Fruit fly (Drosophila melanogaster) whole organism, embryonic: ENCODE measurements around the gene thoc7.
A peak's percentile ranks its signal among the peaks of the same experiment; 100 is the strongest.

ENCODE experiments used
- BEAF-32 ChIP-seq: fragments of 200-800 bp; sonication (Bioruptor generic); optimal IDR thresholded peaks from 3 replicates; lab custom pipeline; 2017; ENCODE audit warnings: missing biosample characterization, missing genetic modification characterization, mild to moderate bottlenecking, moderate library complexity, missing genetic modification reagents
- CG10267 ChIP-seq: fragments of 200-800 bp; sonication (Bioruptor generic); optimal IDR thresholded peaks from 2 replicates; lab custom pipeline; 2018; ENCODE audit warnings: missing biosample characterization, mild to moderate bottlenecking, missing genetic modification characterization, moderate library complexity
- CG10543 ChIP-seq: fragments of 200-800 bp; sonication (Bioruptor generic); optimal IDR thresholded peaks from 3 replicates; lab custom pipeline; 2017; ENCODE audit warnings: missing biosample characterization, mild to moderate bottlenecking, missing genetic modification characterization, moderate library complexity
- CG12659 ChIP-seq: fragments of 200-800 bp; sonication (Bioruptor generic); optimal IDR thresholded peaks from 3 replicates; lab custom pipeline; 2017; ENCODE audit warnings: mild to moderate bottlenecking, missing biosample characterization, missing genetic modification reagents, missing genetic modification characterization
- CG13287 ChIP-seq: fragments of 200-800 bp; sonication (Bioruptor generic); IDR thresholded peaks from 2 replicates; pipeline ENCODE4 v1.3.6; 2022; ENCODE audit warnings: missing biosample characterization, missing genetic modification characterization; ENCODE audit not compliant: partially characterized antibody
- CG13296 ChIP-seq: fragments of 200-800 bp; sonication (Bioruptor generic); optimal IDR thresholded peaks from 3 replicates; lab custom pipeline; 2018; ENCODE audit warnings: missing biosample characterization, mild to moderate bottlenecking, missing genetic modification characterization
- CG14710 ChIP-seq: fragments of 200-800 bp; sonication (Bioruptor generic); optimal IDR thresholded peaks from 3 replicates; lab custom pipeline; 2019; ENCODE audit warnings: missing biosample characterization, mild to moderate bottlenecking, missing genetic modification characterization, moderate library complexity
- CG14860 ChIP-seq: fragments of 200-800 bp; sonication (Bioruptor generic); IDR thresholded peaks from 3 replicates; pipeline ENCODE4 v1.3.6; 2022; ENCODE audit warnings: missing biosample characterization, missing genetic modification characterization; ENCODE audit not compliant: partially characterized antibody
- CG15514 ChIP-seq: fragments of 200-800 bp; sonication (Bioruptor generic); optimal IDR thresholded peaks from 3 replicates; lab custom pipeline; 2017; ENCODE audit warnings: missing biosample characterization, missing genetic modification characterization, mild to moderate bottlenecking, moderate library complexity, missing genetic modification reagents
- CG17385 ChIP-seq: fragments of 200-800 bp; sonication (Bioruptor generic); optimal IDR thresholded peaks from 3 replicates; lab custom pipeline; 2018; ENCODE audit warnings: missing biosample characterization, mild to moderate bottlenecking, missing genetic modification characterization
- CG17568 ChIP-seq: fragments of 200-800 bp; sonication (Bioruptor generic); optimal IDR thresholded peaks from 2 replicates; lab custom pipeline; 2018; ENCODE audit warnings: missing biosample characterization, mild to moderate bottlenecking, missing genetic modification characterization, moderate library complexity
- CG17829 ChIP-seq: fragments of 200-800 bp; optimal IDR thresholded peaks from 2 replicates; lab custom pipeline; 2019; ENCODE audit warnings: missing biosample characterization, mild to moderate bottlenecking, missing genetic modification characterization, moderate library complexity
- CG18476 ChIP-seq: fragments of 200-800 bp; sonication (Bioruptor generic); optimal IDR thresholded peaks from 2 replicates; lab custom pipeline; 2016; ENCODE audit warnings: missing biosample characterization, mild to moderate bottlenecking, missing genetic modification characterization
- CG2678 ChIP-seq: fragments of 200-800 bp; sonication (Bioruptor generic); optimal IDR thresholded peaks from 3 replicates; lab custom pipeline; 2019; ENCODE audit warnings: missing biosample characterization, mild to moderate bottlenecking, missing genetic modification characterization, moderate library complexity
- CG34422 ChIP-seq: fragments of 200-800 bp; sonication (Bioruptor generic); IDR thresholded peaks from 3 replicates; pipeline ENCODE4 v1.3.6; 2022; ENCODE audit warnings: missing biosample characterization, missing genetic modification characterization
- CG5245 ChIP-seq: fragments of 200-800 bp; sonication (Bioruptor generic); optimal IDR thresholded peaks from 3 replicates; lab custom pipeline; 2016; ENCODE audit warnings: missing biosample characterization, missing genetic modification characterization
- CG6175 ChIP-seq: fragments of 200-800 bp; sonication (Bioruptor generic); IDR thresholded peaks from 3 replicates; pipeline ENCODE4 v1.3.6; 2022; ENCODE audit warnings: missing biosample characterization, missing genetic modification characterization
- CG6791 ChIP-seq: fragments of 200-800 bp; sonication (Bioruptor generic); IDR thresholded peaks from 3 replicates; pipeline ENCODE4 v1.3.6; 2022; ENCODE audit warnings: missing biosample characterization, missing genetic modification characterization; ENCODE audit not compliant: partially characterized antibody
- CG9437 ChIP-seq: fragments of 200-800 bp; sonication (Bioruptor generic); optimal IDR thresholded peaks from 2 replicates; lab custom pipeline; 2018; ENCODE audit warnings: missing biosample characterization, mild to moderate bottlenecking, missing genetic modification characterization
- CG9797 ChIP-seq: fragments of 200-800 bp; sonication (Bioruptor generic); optimal IDR thresholded peaks from 3 replicates; lab custom pipeline; 2018; ENCODE audit warnings: missing biosample characterization, mild to moderate bottlenecking, missing genetic modification characterization
- CTCF ChIP-seq: fragments of 200-800 bp; sonication (Bioruptor generic); optimal IDR thresholded peaks from 2 replicates; lab custom pipeline; 2017; ENCODE audit warnings: missing biosample characterization, mild to moderate bottlenecking, missing genetic modification characterization, moderate library complexity
- Deaf1 ChIP-seq: fragments of 200-800 bp; optimal IDR thresholded peaks from 3 replicates; lab custom pipeline; 2019; ENCODE audit warnings: missing biosample characterization, mild to moderate bottlenecking, missing genetic modification characterization, moderate library complexity
- Dll ChIP-seq: fragments of 200-800 bp; sonication (Bioruptor generic); IDR thresholded peaks from 4 replicates; pipeline ENCODE4 v1.3.6; 2022; ENCODE audit warnings: missing biosample characterization, missing genetic modification characterization; ENCODE audit not compliant: partially characterized antibody
- Dp ChIP-seq: fragments of 200-800 bp; sonication (Bioruptor generic); optimal IDR thresholded peaks from 2 replicates; lab custom pipeline; 2018; ENCODE audit warnings: missing biosample characterization, mild to moderate bottlenecking, missing genetic modification characterization, moderate library complexity
- E2f2 ChIP-seq: fragments of 200-800 bp; sonication (Bioruptor generic); IDR thresholded peaks from 2 replicates; pipeline ENCODE4 v1.3.6; 2022; ENCODE audit warnings: missing biosample characterization, missing genetic modification characterization
- ERR ChIP-seq: fragments of 200-800 bp; sonication (Bioruptor generic); optimal IDR thresholded peaks from 2 replicates; lab custom pipeline; 2016; ENCODE audit warnings: missing biosample characterization, missing genetic modification characterization
- Eip74EF ChIP-seq, 2 experiments: fragments of 200-800 bp in 1 of 2; fragments of >200 bp in 1 of 2; sonication (Bioruptor generic) in 1 of 2; optimal IDR thresholded peaks; 2 replicates each; lab custom pipeline; 2017 to 2019; ENCODE audit warnings: missing biosample characterization in 2 of 2, missing genetic modification characterization in 2 of 2, mild to moderate bottlenecking in 1 of 2, moderate library complexity in 1 of 2
- GATAe ChIP-seq: fragments of 200-800 bp; sonication (Bioruptor generic); conservative IDR thresholded peaks from 2 replicates; pipeline ENCODE4 v1.3.6; 2022; ENCODE audit warnings: missing biosample characterization, missing genetic modification characterization
- Hsf ChIP-seq: fragments of 200-800 bp; sonication (Bioruptor generic); optimal IDR thresholded peaks from 3 replicates; lab custom pipeline; 2016; ENCODE audit warnings: missing biosample characterization, missing genetic modification characterization
- MBD-R2 ChIP-seq: fragments of 200-800 bp; sonication (Bioruptor generic); IDR thresholded peaks from 2 replicates; pipeline ENCODE4 v1.3.6; 2022; ENCODE audit warnings: missing biosample characterization, missing genetic modification characterization
- Med ChIP-seq: fragments of 200-800 bp; sonication (Bioruptor generic); peaks from one replicate; lab custom pipeline; 2016; ENCODE audit warnings: missing biosample characterization, missing genetic modification characterization, mild to moderate bottlenecking, inconsistent platforms, moderate library complexity
- Oli ChIP-seq: fragments of 200-800 bp; sonication (Bioruptor generic); optimal IDR thresholded peaks from 2 replicates; lab custom pipeline; 2018; ENCODE audit warnings: missing biosample characterization, mild to moderate bottlenecking, missing genetic modification characterization, moderate library complexity
- Opbp ChIP-seq: fragments of 200-800 bp; sonication (Bioruptor generic); IDR thresholded peaks from 3 replicates; pipeline ENCODE4 v1.3.6; 2022; ENCODE audit warnings: missing biosample characterization, missing genetic modification characterization; ENCODE audit not compliant: partially characterized antibody
- Poxn ChIP-seq: fragments of 200-800 bp; sonication (Bioruptor generic); IDR thresholded peaks from 2 replicates; pipeline ENCODE4 v1.3.6; 2022; ENCODE audit warnings: missing biosample characterization, missing genetic modification characterization
- Stat92E ChIP-seq, 3 experiments: fragments of >200 bp in 2 of 3; fragments of 200-800 bp in 1 of 3; sonication (Bioruptor generic) in 1 of 3; optimal IDR thresholded peaks; 2 replicates each; lab custom pipeline; 2017 to 2019; ENCODE audit warnings: missing biosample characterization in 3 of 3, missing genetic modification characterization in 3 of 3, mild to moderate bottlenecking in 1 of 3, moderate library complexity in 1 of 3
- YL-1 ChIP-seq: fragments of 200-800 bp; sonication (Bioruptor generic); optimal IDR thresholded peaks from 3 replicates; lab custom pipeline; 2017; ENCODE audit warnings: missing biosample characterization, mild to moderate bottlenecking, missing genetic modification characterization
- ase ChIP-seq: fragments of 200-800 bp; sonication (Bioruptor generic); IDR thresholded peaks from 3 replicates; pipeline ENCODE4 v1.3.6; 2022; ENCODE audit warnings: missing biosample characterization, missing genetic modification characterization
- crol ChIP-seq: fragments of 200-800 bp; sonication (Bioruptor generic); IDR thresholded peaks from 2 replicates; pipeline ENCODE4 v1.3.6; 2022; ENCODE audit warnings: missing biosample characterization, missing genetic modification characterization
- disco-r ChIP-seq: fragments of 200-800 bp; sonication (Bioruptor generic); optimal IDR thresholded peaks from 2 replicates; lab custom pipeline; 2016; ENCODE audit warnings: missing biosample characterization, missing genetic modification characterization
- ems ChIP-seq: fragments of 200-800 bp; sonication (Bioruptor generic); optimal IDR thresholded peaks from 3 replicates; lab custom pipeline; 2016; ENCODE audit warnings: missing biosample characterization, missing genetic modification characterization
- gfzf ChIP-seq: fragments of 200-800 bp; sonication (Bioruptor generic); optimal IDR thresholded peaks from 2 replicates; lab custom pipeline; 2016; ENCODE audit warnings: missing biosample characterization, mild to moderate bottlenecking, missing genetic modification characterization, moderate library complexity
- nom ChIP-seq: fragments of 200-800 bp; sonication (Bioruptor generic); optimal IDR thresholded peaks from 2 replicates; lab custom pipeline; 2017; ENCODE audit warnings: missing biosample characterization, missing genetic modification characterization, mild to moderate bottlenecking, moderate library complexity, missing genetic modification reagents
- pb ChIP-seq: fragments of 200-800 bp; sonication (Bioruptor generic); optimal IDR thresholded peaks from 3 replicates; lab custom pipeline; 2016; ENCODE audit warnings: missing biosample characterization, missing genetic modification characterization
- prd ChIP-seq, 3 experiments: fragments of >200 bp in 2 of 3; fragments of 200-800 bp in 1 of 3; sonication (Bioruptor generic) in 1 of 3; optimal IDR thresholded peaks in 2 of 3; IDR thresholded peaks in 1 of 3; 2 replicates in 2 of 3; 3 replicates in 1 of 3; pipeline versions ENCODE4 v1.3.6 to Lab custom; 2017 to 2022; ENCODE audit warnings: missing biosample characterization in 1 of 3, missing genetic modification characterization in 1 of 3
- pzg ChIP-seq: fragments of 200-800 bp; sonication (Bioruptor generic); optimal IDR thresholded peaks from 3 replicates; lab custom pipeline; 2018; ENCODE audit warnings: missing biosample characterization, mild to moderate bottlenecking, missing genetic modification characterization, moderate library complexity
- sima ChIP-seq: fragments of 200-800 bp; sonication (Bioruptor generic); optimal IDR thresholded peaks from 2 replicates; lab custom pipeline; 2016; ENCODE audit warnings: missing biosample characterization, missing genetic modification characterization
- slou ChIP-seq: fragments of 200-800 bp; sonication (Bioruptor generic); optimal IDR thresholded peaks from 3 replicates; lab custom pipeline; 2016; ENCODE audit warnings: missing biosample characterization, missing genetic modification characterization
- stc ChIP-seq: fragments of 200-800 bp; sonication (Bioruptor generic); IDR thresholded peaks from 2 replicates; pipeline ENCODE4 v1.3.6; 2022; ENCODE audit warnings: missing biosample characterization, missing genetic modification characterization

Gene thoc7

DNA sequence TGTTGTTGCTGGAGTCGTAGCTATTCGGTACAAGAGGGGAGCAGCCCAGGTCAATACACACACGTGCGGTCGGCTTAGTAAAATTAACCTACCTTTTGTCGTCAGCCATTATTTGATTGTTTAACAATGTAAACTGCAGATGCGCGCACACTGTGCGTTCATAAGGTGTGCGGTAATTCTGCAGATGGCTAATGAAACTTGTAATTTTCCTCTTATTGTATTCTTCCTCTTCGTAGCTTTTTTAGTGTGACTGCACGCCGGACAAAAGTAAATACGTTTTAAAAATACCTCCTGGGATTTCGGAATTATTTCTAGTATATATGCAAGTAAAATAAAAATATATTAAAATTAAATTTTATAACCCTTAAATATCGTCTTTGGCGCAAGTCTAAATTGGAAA lies 1.3 kb downstream of the thoc7 start, which contains the start of gene Prp4k (continued):
- TF ChIP-seq prd (optimal IDR thresholded peaks at IDR 0.05; lab: Kevin White, UChicago), result no peak
- no peak for TF ChIP-seq prd (GFP tag; IDR thresholded peaks at IDR 0.05; lab: Robert Waterston, UW)
- TF ChIP-seq disco-r (GFP tag; lab: Kevin White, UChicago), result no peak
- no peak for TF ChIP-seq ERR (GFP tag; lab: Kevin White, UChicago)
- no peak for TF ChIP-seq slou (GFP tag; lab: Kevin White, UChicago)
- peak; percentile 27; the same call in 1 of the 3 replicates for TF ChIP-seq CG34422 (GFP tag; lab: Robert Waterston, UW)
- no peak for TF ChIP-seq CG6791 (GFP tag; lab: Robert Waterston, UW)
- TF ChIP-seq crol (GFP tag; lab: Robert Waterston, UW), result peak; percentile 42; the same call in 1 of the 2 replicates
- TF ChIP-seq Dll (GFP tag; lab: Robert Waterston, UW), result 0 out of 4 replicates have a peak, but pooled peaks have one; percentile 33
- no peak for TF ChIP-seq E2f2 (GFP tag; lab: Robert Waterston, UW)
- TF ChIP-seq stc (GFP tag; lab: Robert Waterston, UW), result no peak
- peak; percentile 19 for TF ChIP-seq CG17829 (tag; lab: Kevin White, UChicago)
- no peak for TF ChIP-seq CG2678 (tag; lab: Kevin White, UChicago)
- TF ChIP-seq pzg (GFP tag; lab: Kevin White, UChicago), result peak; percentile 50
- peak; percentile 67 for TF ChIP-seq gfzf (GFP tag; lab: Kevin White, UChicago)
- TF ChIP-seq Stat92E (GFP tag; optimal IDR thresholded peaks at IDR 0.05; lab: Kevin White, UChicago), result peak in 1 of 3 experiments; percentile 33
- peak; percentile 49 for TF ChIP-seq nom (GFP tag; lab: Kevin White, UChicago)
- peak; percentile 58 for TF ChIP-seq Deaf1 (tag; lab: Kevin White, UChicago)
- TF ChIP-seq CG15514 (GFP tag; lab: Kevin White, UChicago), result peak; percentile 39
- peak; percentile 72 for TF ChIP-seq YL-1 (GFP tag; lab: Kevin White, UChicago)
- TF ChIP-seq ems (GFP tag; lab: Kevin White, UChicago), result no peak
- no peak for TF ChIP-seq GATAe (GFP tag; lab: Robert Waterston, UW)
- TF ChIP-seq CG6175, result 0 out of 3 replicates have a peak, but pooled peaks have one; percentile 11
- TF ChIP-seq CG17385 (GFP tag; lab: Kevin White, UChicago), result peak; percentile 92
- no peak for TF ChIP-seq CG10543 (GFP tag; lab: Kevin White, UChicago)
- peak; percentile 62 for TF ChIP-seq CG9797 (GFP tag; lab: Kevin White, UChicago)
- TF ChIP-seq CG5245, result no peak
- TF ChIP-seq CTCF, result peak; percentile 0
- no peak for TF ChIP-seq Eip74EF (GFP tag; optimal IDR thresholded peaks at IDR 0.05; lab: Kevin White, UChicago)
- TF ChIP-seq Hsf, result no peak
- TF ChIP-seq CG17568, result no peak
- peak; percentile 70 for TF ChIP-seq Med (GFP tag; lab: Kevin White, UChicago)
- TF ChIP-seq Opbp (GFP tag; lab: Robert Waterston, UW), result 0 out of 3 replicates have a peak, but pooled peaks have one; percentile 41
- peak; percentile 4 for TF ChIP-seq Dp
- peak; percentile 61 for TF ChIP-seq MBD-R2 (GFP tag; lab: Robert Waterston, UW)
- no peak for TF ChIP-seq CG9437 (GFP tag; lab: Kevin White, UChicago)
- peak; percentile 11 for TF ChIP-seq BEAF-32 (GFP tag; lab: Kevin White, UChicago)
- TF ChIP-seq CG13296, result no peak
- TF ChIP-seq Poxn (GFP tag; lab: Robert Waterston, UW), result no peak
- TF ChIP-seq ase (GFP tag; lab: Robert Waterston, UW), result no peak
- no peak for TF ChIP-seq sima (GFP tag; lab: Kevin White, UChicago)
- TF ChIP-seq CG18476 (GFP tag; lab: Kevin White, UChicago), result no peak
- no peak for TF ChIP-seq Oli (tag; lab: Kevin White, UChicago)
- no peak for TF ChIP-seq pb (GFP tag; lab: Kevin White, UChicago)
- TF ChIP-seq CG10267, result peak; percentile 4
- peak; percentile 37 for TF ChIP-seq CG14710 (tag; lab: Kevin White, UChicago)
- peak; percentile 63 for TF ChIP-seq CG12659 (GFP tag; lab: Kevin White, UChicago)
- TF ChIP-seq CG14860 (GFP tag; lab: Robert Waterston, UW), result 0 out of 3 replicates have a peak, but pooled peaks have one; percentile 26
- TF ChIP-seq CG13287 (GFP tag; lab: Robert Waterston, UW), result peak; percentile 44; the same call in 1 of the 2 replicates
